Worm (Caenorhabditis elegans): Measurements from ENCODE around the gene srlf-13.

srlf-13 gene

ce11 chrIV:10900083-10900482, 3.7 kb upstream of the srlf-13 start, which contains the start of gene srlf-30:
srlf-30 (plus strand) TSS chrIV:10900383.
- no peak for TF ChIP-seq snpc-3.4 (tag; optimal IDR thresholded peaks at IDR 0.05)
- no peak for TF ChIP-seq ZK185.1 (tag; optimal IDR thresholded peaks at IDR 0.05; ENCODE audit: poor library complexity, severe bottlenecking)
- no peak for TF ChIP-seq F49E8.2 (tag; optimal IDR thresholded peaks at IDR 0.05; ENCODE audit: insufficient read depth)
- no peak for TF ChIP-seq let-526 (GFP tag; IDR thresholded peaks at IDR 0.05)
- TF ChIP-seq snpc-1.3 (tag; optimal IDR thresholded peaks at IDR 0.05; ENCODE audit: insufficient read depth) = no peak
- no peak for TF ChIP-seq attf-3 (GFP tag; conservative IDR thresholded peaks at IDR 0.05)
- no peak for TF ChIP-seq pbrm-1 (GFP tag; IDR thresholded peaks at IDR 0.05)
- TF ChIP-seq C17E4.6 (GFP tag; IDR thresholded peaks at IDR 0.05) = no peak
- no peak for TF ChIP-seq mel-28 (tag; optimal IDR thresholded peaks at IDR 0.05; ENCODE audit: borderline replicate concordance)
- no peak for TF ChIP-seq atf-7 (tag; optimal IDR thresholded peaks at IDR 0.05)
- TF ChIP-seq ccch-3 (GFP tag; optimal IDR thresholded peaks at IDR 0.05) = no peak
- no peak for TF ChIP-seq dpl-1 (GFP tag; optimal IDR thresholded peaks at IDR 0.05)
- TF ChIP-seq ztf-6 (GFP tag; IDR thresholded peaks at IDR 0.05) = no peak
- no peak for TF ChIP-seq ekl-4 (GFP tag; IDR thresholded peaks at IDR 0.05)
- no peak for TF ChIP-seq nhr-120 (GFP tag; IDR thresholded peaks at IDR 0.05)
- no peak for TF ChIP-seq lir-1 (GFP tag; conservative IDR thresholded peaks at IDR 0.05)
- no peak for TF ChIP-seq lin-26 (GFP tag; IDR thresholded peaks at IDR 0.05)
- TF ChIP-seq mxl-1 (tag; optimal IDR thresholded peaks at IDR 0.05) = no peak

DNA sequence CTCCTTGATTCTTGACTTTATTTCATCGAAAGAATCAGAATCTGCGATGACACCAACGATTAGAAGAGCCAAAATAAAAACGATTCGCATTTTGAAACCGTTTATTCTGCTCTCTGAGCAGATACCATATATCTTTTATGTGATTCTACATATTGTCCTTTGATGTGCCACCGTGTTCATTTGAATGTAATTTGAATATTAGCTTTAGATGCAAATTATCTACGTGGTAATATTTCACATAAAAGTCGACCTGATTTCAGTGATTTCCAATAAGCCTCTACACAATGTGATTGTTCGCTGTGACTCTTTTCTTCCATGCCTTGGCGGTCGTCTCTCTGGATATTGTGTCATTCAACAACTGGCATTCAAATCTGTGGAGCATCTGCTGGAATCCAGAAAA, 2.7 kb upstream of the srlf-13 start, which contains the start of the genes F13E9.9 and F13E9.19:
TSS of gene F13E9.9 (minus strand) at position 101 of the 400 bp plus-strand sequence.
TSS of gene F13E9.19 (plus strand) at position 316 of the 400 bp plus-strand sequence.
- TF ChIP-seq tbx-9 (tag; optimal IDR thresholded peaks at IDR 0.05; ENCODE audit: borderline replicate concordance) = no peak

- no peak for TF ChIP-seq snpc-1.1 (tag; optimal IDR thresholded peaks at IDR 0.05; ENCODE audit: insufficient read depth)
- TF ChIP-seq ceh-27 (GFP tag; optimal IDR thresholded peaks at IDR 0.05) = no peak
- no peak for TF ChIP-seq ceh-91 (GFP tag; IDR thresholded peaks at IDR 0.05)
- TF ChIP-seq egl-18 (GFP tag; IDR thresholded peaks at IDR 0.05) = no peak
These were observed 1.7 kb upstream of the srlf-13 start for ce11 chrIV:10898160-10898559.

DNA sequence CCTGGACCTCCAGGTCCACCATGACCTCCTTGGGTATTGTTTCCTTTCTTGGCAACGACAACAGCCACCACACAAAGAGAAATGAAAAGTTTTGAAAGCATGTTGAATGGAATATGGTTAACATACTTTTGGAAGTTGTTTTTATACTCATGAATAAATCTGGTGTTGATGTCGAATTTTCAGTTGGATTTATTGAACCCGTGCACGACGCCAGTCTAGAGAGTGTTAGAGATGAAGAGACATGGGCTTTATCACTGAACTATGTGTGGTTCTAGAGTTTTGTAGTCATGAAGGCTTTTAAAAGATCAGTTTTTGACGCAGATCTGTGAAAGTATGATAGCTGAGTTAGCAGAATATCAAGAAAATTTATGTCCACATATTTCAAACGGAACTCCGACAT, 2.2 kb downstream of the srlf-13 start, which contains the start of gene srlf-14:
TSS of gene srlf-14 (minus strand) at position 101 of the 400 bp plus-strand sequence.
- no peak for TF ChIP-seq tlf-1 (GFP tag; optimal IDR thresholded peaks at IDR 0.05)
- no peak for TF ChIP-seq F57C9.4 (tag; optimal IDR thresholded peaks at IDR 0.05)
- TF ChIP-seq pbrm-1 (GFP tag; IDR thresholded peaks at IDR 0.05) = no peak
- TF ChIP-seq ztf-25 (GFP tag; IDR thresholded peaks at IDR 0.05) = no peak
- no peak for TF ChIP-seq him-1 (tag; optimal IDR thresholded peaks at IDR 0.05)
- TF ChIP-seq F10E7.11 (tag; optimal IDR thresholded peaks at IDR 0.05) = no peak
- TF ChIP-seq bed-1 (GFP tag; IDR thresholded peaks at IDR 0.05) = no peak
- TF ChIP-seq hmg-20 (GFP tag; IDR thresholded peaks at IDR 0.05) = no peak
- no peak for TF ChIP-seq F55B11.4 (tag; optimal IDR thresholded peaks at IDR 0.05; ENCODE audit: borderline replicate concordance, insufficient read depth)
- no peak for TF ChIP-seq akir-1 (GFP tag; optimal IDR thresholded peaks at IDR 0.05)
- TF ChIP-seq ztf-18 (tag; optimal IDR thresholded peaks at IDR 0.05) = no peak
- TF ChIP-seq ztf-22 (GFP tag; optimal IDR thresholded peaks at IDR 0.05) = no peak
- no peak for TF ChIP-seq xnd-1 (tag; optimal IDR thresholded peaks at IDR 0.05)
- TF ChIP-seq ceh-100 (GFP tag; IDR thresholded peaks at IDR 0.05) = no peak

Data from whole organism, young adult.